Worm (Caenorhabditis elegans) whole organism, L2 larva: ENCODE measurements around the gene C53D6.7.
A peak's percentile ranks its signal among the peaks of the same experiment; 100 is the strongest.

ENCODE experiments used
- ZK546.5 ChIP-seq: sonication (generic microtip); optimal IDR thresholded peaks from 2 replicates; lab custom pipeline; 2017; ENCODE audit warnings: missing biosample characterization, missing genetic modification characterization
- aly-2 ChIP-seq: fragments of 150-350 bp; optimal IDR thresholded peaks from 2 replicates; lab custom pipeline; 2014; ENCODE audit warnings: missing biosample characterization, missing genetic modification characterization
- ceh-16 ChIP-seq: fragments of 150-350 bp; optimal IDR thresholded peaks from 2 replicates; lab custom pipeline; 2014; ENCODE audit warnings: missing biosample characterization, missing genetic modification characterization
- dmd-4 ChIP-seq: sonication (generic microtip); optimal IDR thresholded peaks from 2 replicates; lab custom pipeline; 2017; ENCODE audit warnings: missing biosample characterization, missing genetic modification characterization
- lsy-2 ChIP-seq, 2 experiments: fragments of 150-350 bp in 1 of 2; sonication (generic microtip) in 1 of 2; optimal IDR thresholded peaks; 2 replicates each; lab custom pipeline; 2014 to 2017; ENCODE audit warnings: missing biosample characterization in 2 of 2, missing genetic modification characterization in 2 of 2
- mab-5 ChIP-seq: fragments of 150-350 bp; optimal IDR thresholded peaks from 2 replicates; lab custom pipeline; 2014; ENCODE audit warnings: missing biosample characterization, missing genetic modification characterization
- nhr-23 ChIP-seq: fragments of 150-350 bp; optimal IDR thresholded peaks from 2 replicates; lab custom pipeline; 2014; ENCODE audit warnings: missing biosample characterization, missing genetic modification reagents, missing genetic modification characterization
- nhr-237 ChIP-seq: fragments of 150-350 bp; optimal IDR thresholded peaks from 2 replicates; lab custom pipeline; 2014; ENCODE audit warnings: missing biosample characterization, missing genetic modification characterization
- nhr-25 ChIP-seq: fragments of 150-350 bp; sonication (generic microtip); optimal IDR thresholded peaks from 3 replicates; lab custom pipeline; 2014; ENCODE audit warnings: missing biosample characterization, missing genetic modification characterization
- peb-1 ChIP-seq: fragments of 150-350 bp; optimal IDR thresholded peaks from 2 replicates; lab custom pipeline; 2014; ENCODE audit warnings: missing biosample characterization, missing genetic modification characterization
- sem-4 ChIP-seq: fragments of 150-350 bp; optimal IDR thresholded peaks from 2 replicates; lab custom pipeline; 2014; ENCODE audit warnings: missing biosample characterization, missing genetic modification reagents, missing genetic modification characterization
- unc-55 ChIP-seq: fragments of 150-350 bp; sonication (generic microtip); optimal IDR thresholded peaks from 3 replicates; lab custom pipeline; 2014; ENCODE audit warnings: missing biosample characterization, missing genetic modification reagents, missing genetic modification characterization
- unc-62 ChIP-seq: fragments of 150-350 bp; optimal IDR thresholded peaks from 2 replicates; lab custom pipeline; 2014; ENCODE audit warnings: missing biosample characterization, missing genetic modification reagents, missing genetic modification characterization
- ztf-4 ChIP-seq: fragments of 150-350 bp; optimal IDR thresholded peaks from 2 replicates; lab custom pipeline; 2014; ENCODE audit warnings: missing biosample characterization, missing genetic modification characterization

- no peak for TF ChIP-seq dmd-4 (tag; lab: Kevin White, UChicago)
- no peak for TF ChIP-seq unc-62 (GFP tag; lab: Kevin White, UChicago)
- no peak for TF ChIP-seq peb-1 (tag; lab: Kevin White, UChicago)
- TF ChIP-seq nhr-23 (tag; lab: Kevin White, UChicago): no peak
- no peak for TF ChIP-seq ceh-16 (tag; lab: Kevin White, UChicago)
- no peak for TF ChIP-seq ZK546.5 (tag; lab: Kevin White, UChicago)
- TF ChIP-seq mab-5 (tag; lab: Kevin White, UChicago): no peak
- no peak for TF ChIP-seq unc-55 (GFP tag; lab: Kevin White, UChicago)
- TF ChIP-seq nhr-25 (tag; lab: Kevin White, UChicago): peak; percentile 30
- no peak for TF ChIP-seq sem-4
- TF ChIP-seq aly-2 (tag; lab: Kevin White, UChicago): no peak
- TF ChIP-seq ztf-4: no peak
- TF ChIP-seq lsy-2 (tag; optimal IDR thresholded peaks at IDR 0.05; lab: Kevin White, UChicago): no peak
- TF ChIP-seq nhr-237: no peak
Measured at ce11 chrIV:9051036-9051435, 14.1 kb upstream of the C53D6.7 start.
